Worm (Caenorhabditis elegans) whole organism, L3 larva: Measurements from ENCODE around the gene K10C2.6.

Source experiments
- ceh-82 ChIP-seq: fragments of 150-350 bp; optimal IDR thresholded peaks from 2 replicates; lab custom pipeline; 2014; ENCODE audit warnings: missing biosample characterization, missing genetic modification characterization
- ceh-9 ChIP-seq: sonication (generic microtip); optimal IDR thresholded peaks from 2 replicates; lab custom pipeline; 2018; ENCODE audit warnings: missing biosample characterization, missing genetic modification characterization
- jun-1 ChIP-seq: fragments of 150-350 bp; optimal IDR thresholded peaks from 2 replicates; lab custom pipeline; 2014; ENCODE audit warnings: missing biosample characterization, missing genetic modification reagents, missing genetic modification characterization
- lin-15B ChIP-seq: fragments of 150-350 bp; optimal IDR thresholded peaks from 2 replicates; lab custom pipeline; 2014; ENCODE audit warnings: missing biosample characterization, missing genetic modification characterization
- lin-39 ChIP-seq: fragments of 150-350 bp; optimal IDR thresholded peaks from 2 replicates; lab custom pipeline; 2018; ENCODE audit warnings: missing biosample characterization, missing genetic modification reagents, missing genetic modification characterization
- nhr-28 ChIP-seq: fragments of 150-350 bp; optimal IDR thresholded peaks from 2 replicates; lab custom pipeline; 2014; ENCODE audit warnings: missing biosample characterization, missing genetic modification characterization
- pqm-1 ChIP-seq: fragments of 150-350 bp; optimal IDR thresholded peaks from 2 replicates; lab custom pipeline; 2017; ENCODE audit warnings: missing biosample characterization, missing genetic modification characterization, inconsistent platforms
- skn-1 ChIP-seq: fragments of 150-350 bp; optimal IDR thresholded peaks from 2 replicates; lab custom pipeline; 2014; ENCODE audit warnings: missing biosample characterization, missing genetic modification characterization
- unc-39 ChIP-seq: sonication (generic microtip); optimal IDR thresholded peaks from 4 replicates; lab custom pipeline; 2017; ENCODE audit warnings: missing biosample characterization, missing genetic modification characterization
- unc-62 ChIP-seq: fragments of 150-350 bp; sonication (generic microtip); optimal IDR thresholded peaks from 4 replicates; lab custom pipeline; 2014; ENCODE audit warnings: missing biosample characterization, missing genetic modification reagents, missing genetic modification characterization
- zag-1 ChIP-seq: fragments of 150-350 bp; optimal IDR thresholded peaks from 2 replicates; lab custom pipeline; 2014; ENCODE audit warnings: missing biosample characterization, missing genetic modification characterization

ce11 chrX:6437545-6437944 lies 13.7 kb upstream of the K10C2.6 start, which contains the start of gene K10C2.8:
- TF ChIP-seq lin-15B (no peak), ceh-82 (tag; lab: Kevin White, UChicago) (no peak), skn-1 (tag; lab: Kevin White, UChicago) (no peak), nhr-28 (tag; lab: Kevin White, UChicago) (no peak), ceh-9 (no peak), jun-1 (tag; lab: Kevin White, UChicago) (no peak), zag-1 (tag; lab: Kevin White, UChicago) (no peak), unc-39 (tag; lab: Kevin White, UChicago) (no peak), pqm-1 (no peak), unc-62 (GFP tag; lab: Kevin White, UChicago) (no peak), lin-39 (tag; lab: Kevin White, UChicago) (no peak)
